Worm (Caenorhabditis elegans) whole organism, early embryonic: Measurements from ENCODE around the gene kin-24.

Experiments used
- F13C5.2 ChIP-seq: sonication (generic microtip); optimal IDR thresholded peaks from 2 replicates; lab custom pipeline; 2017; ENCODE audit warnings: mild to moderate bottlenecking, missing genetic modification characterization, inconsistent platforms, missing compliant biosample characterization
- aly-1 ChIP-seq: sonication (generic microtip); optimal IDR thresholded peaks from 2 replicates; lab custom pipeline; 2016; ENCODE audit warnings: missing genetic modification characterization, missing compliant biosample characterization
- ama-1 ChIP-seq: fragments of 150-350 bp; optimal IDR thresholded peaks from 2 replicates; lab custom pipeline; 2014
- ceh-13 ChIP-seq: fragments of 200-800 bp; sonication (Bioruptor generic); optimal IDR thresholded peaks from 2 replicates; lab custom pipeline; 2018; ENCODE audit warnings: mild to moderate bottlenecking, missing genetic modification characterization, missing compliant biosample characterization
- flt-1 ChIP-seq: fragments of 200-800 bp; sonication (Bioruptor generic); IDR thresholded peaks from 2 replicates; pipeline ENCODE4 v1.3.6; 2022; ENCODE audit warnings: missing genetic modification characterization, missing compliant biosample characterization
- hmbx-1 ChIP-seq: sonication (generic microtip); optimal IDR thresholded peaks from 2 replicates; lab custom pipeline; 2016; ENCODE audit warnings: mild to moderate bottlenecking, missing genetic modification characterization, missing compliant biosample characterization
- hnd-1 ChIP-seq: sonication (generic microtip); optimal IDR thresholded peaks from 2 replicates; lab custom pipeline; 2016; ENCODE audit warnings: missing genetic modification characterization, missing compliant biosample characterization
- pes-1 ChIP-seq: fragments of 200-800 bp; sonication (Bioruptor generic); IDR thresholded peaks from 2 replicates; pipeline ENCODE4 v1.3.6; 2022; ENCODE audit warnings: missing genetic modification reagents, missing genetic modification characterization, missing compliant biosample characterization
- scrt-1 ChIP-seq: fragments of 200-800 bp; sonication (Bioruptor generic); IDR thresholded peaks from 2 replicates; pipeline ENCODE4 v1.3.6; 2022; ENCODE audit warnings: missing genetic modification characterization, missing compliant biosample characterization
- sea-1 ChIP-seq: fragments of 200-800 bp; sonication (Bioruptor generic); conservative IDR thresholded peaks from 2 replicates; pipeline ENCODE4 v1.3.6; 2022; ENCODE audit warnings: missing genetic modification characterization, missing compliant biosample characterization
- tbx-11 ChIP-seq: fragments of 200-800 bp; sonication (Bioruptor generic); IDR thresholded peaks from 2 replicates; pipeline ENCODE4 v1.3.6; 2022; ENCODE audit warnings: missing genetic modification characterization, missing compliant biosample characterization
- tbx-37 ChIP-seq: fragments of 200-800 bp; sonication (Bioruptor generic); conservative IDR thresholded peaks from 2 replicates; pipeline ENCODE4 v1.3.6; 2022; ENCODE audit warnings: missing genetic modification reagents, missing genetic modification characterization, missing compliant biosample characterization

- TF ChIP-seq aly-1 (tag; lab: Kevin White, UChicago) (no peak), pes-1 (no peak), hnd-1 (tag; lab: Kevin White, UChicago) (no peak), hmbx-1 (tag; lab: Kevin White, UChicago) (no peak), ama-1 (no peak), flt-1 (GFP tag; lab: Robert Waterston, UW) (no peak), F13C5.2 (tag; lab: Kevin White, UChicago) (no peak), tbx-11 (GFP tag; lab: Robert Waterston, UW) (no peak), scrt-1 (no peak), ceh-13 (GFP tag; lab: Kevin White, UChicago) (no peak), tbx-37 (no peak), sea-1 (GFP tag; lab: Robert Waterston, UW) (no peak)
These were observed 18.1 kb upstream of the kin-24 start for ce11 chrIV:9858970-9859369.
